Worm (Caenorhabditis elegans): ENCODE results near the gene C07G1.15.

The C07G1.15 gene

ce11 chrIV:8136548-8136947, 33.2 kb upstream of the C07G1.15 start:
- TF ChIP-seq eyg-1 (tag; optimal IDR thresholded peaks at IDR 0.05): no peak
- TF ChIP-seq nfya-1 (tag; optimal IDR thresholded peaks at IDR 0.05): no peak
- no peak for TF ChIP-seq K09A11.1 (tag; optimal IDR thresholded peaks at IDR 0.05; ENCODE audit: insufficient read depth)
- TF ChIP-seq fkh-10 (GFP tag; optimal IDR thresholded peaks at IDR 0.05): no peak
- TF ChIP-seq ceh-24 (tag; optimal IDR thresholded peaks at IDR 0.05): no peak
- TF ChIP-seq che-1 (tag; optimal IDR thresholded peaks at IDR 0.05): no peak
- TF ChIP-seq dmd-4 (tag; optimal IDR thresholded peaks at IDR 0.05; ENCODE audit: borderline replicate concordance): no peak
- TF ChIP-seq dve-1 (tag; optimal IDR thresholded peaks at IDR 0.05): no peak
- no peak for TF ChIP-seq unc-3 (GFP tag; conservative IDR thresholded peaks at IDR 0.05)
- TF ChIP-seq unc-3 (tag; optimal IDR thresholded peaks at IDR 0.05): no peak
- TF ChIP-seq pha-2 (tag; optimal IDR thresholded peaks at IDR 0.05): no peak
- TF ChIP-seq ceh-9 (tag; optimal IDR thresholded peaks at IDR 0.05): no peak
- TF ChIP-seq zip-5 (tag; optimal IDR thresholded peaks at IDR 0.05): no peak
- TF ChIP-seq npax-4 (tag; optimal IDR thresholded peaks at IDR 0.05): no peak

DNA sequence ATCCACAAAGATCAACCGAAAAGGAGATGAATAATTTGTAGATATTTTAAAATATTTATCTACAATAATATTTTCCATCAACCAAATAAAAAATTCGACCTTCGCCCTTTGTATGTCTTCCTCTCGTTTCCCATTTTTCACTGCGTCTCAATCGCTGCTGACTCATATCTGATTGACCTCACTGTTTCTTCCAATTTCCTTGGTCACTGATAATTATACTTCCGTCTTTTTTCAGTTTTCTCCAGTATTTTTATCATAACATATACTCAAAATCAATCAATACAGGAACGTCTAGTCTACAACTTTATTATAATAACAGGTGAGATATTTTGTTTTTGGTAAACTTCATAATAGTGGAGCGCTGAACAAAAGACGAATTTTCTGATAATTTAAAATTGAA, 30.8 kb upstream of the C07G1.15 start, which contains the start of gene pmk-3:
TSS of gene pmk-3 (plus strand) at position 236 of the 400 bp plus-strand sequence.
- TF ChIP-seq hlh-13 (GFP tag; optimal IDR thresholded peaks at IDR 0.05) (no peak), fkh-10 (GFP tag; optimal IDR thresholded peaks at IDR 0.05) (no peak), unc-3 (GFP tag; conservative IDR thresholded peaks at IDR 0.05) (no peak), unc-3 (tag; optimal IDR thresholded peaks at IDR 0.05) (no peak), hlh-30 (tag; optimal IDR thresholded peaks at IDR 0.05; ENCODE audit: insufficient read depth) (no peak), hlh-15 (tag; optimal IDR thresholded peaks at IDR 0.05) (no peak), sdc-2 (tag; optimal IDR thresholded peaks at IDR 0.05) (no peak), ceh-22 (tag; optimal IDR thresholded peaks at IDR 0.05) (no peak), ttx-3 (tag; optimal IDR thresholded peaks at IDR 0.05) (no peak), dve-1 (tag; optimal IDR thresholded peaks at IDR 0.05) (no peak), ama-1 (optimal IDR thresholded peaks at IDR 0.05) (no peak), odd-2 (tag; optimal IDR thresholded peaks at IDR 0.05) (no peak), ceh-48 (tag; optimal IDR thresholded peaks at IDR 0.05) (no peak), rnt-1 (tag; optimal IDR thresholded peaks at IDR 0.05) (no peak), lim-6 (tag; optimal IDR thresholded peaks at IDR 0.05) (no peak), ceh-45 (GFP tag; IDR thresholded peaks at IDR 0.05) (no peak), ahr-1 (tag; optimal IDR thresholded peaks at IDR 0.05) (no peak), pros-1 (tag; optimal IDR thresholded peaks at IDR 0.05) (no peak)

DNA sequence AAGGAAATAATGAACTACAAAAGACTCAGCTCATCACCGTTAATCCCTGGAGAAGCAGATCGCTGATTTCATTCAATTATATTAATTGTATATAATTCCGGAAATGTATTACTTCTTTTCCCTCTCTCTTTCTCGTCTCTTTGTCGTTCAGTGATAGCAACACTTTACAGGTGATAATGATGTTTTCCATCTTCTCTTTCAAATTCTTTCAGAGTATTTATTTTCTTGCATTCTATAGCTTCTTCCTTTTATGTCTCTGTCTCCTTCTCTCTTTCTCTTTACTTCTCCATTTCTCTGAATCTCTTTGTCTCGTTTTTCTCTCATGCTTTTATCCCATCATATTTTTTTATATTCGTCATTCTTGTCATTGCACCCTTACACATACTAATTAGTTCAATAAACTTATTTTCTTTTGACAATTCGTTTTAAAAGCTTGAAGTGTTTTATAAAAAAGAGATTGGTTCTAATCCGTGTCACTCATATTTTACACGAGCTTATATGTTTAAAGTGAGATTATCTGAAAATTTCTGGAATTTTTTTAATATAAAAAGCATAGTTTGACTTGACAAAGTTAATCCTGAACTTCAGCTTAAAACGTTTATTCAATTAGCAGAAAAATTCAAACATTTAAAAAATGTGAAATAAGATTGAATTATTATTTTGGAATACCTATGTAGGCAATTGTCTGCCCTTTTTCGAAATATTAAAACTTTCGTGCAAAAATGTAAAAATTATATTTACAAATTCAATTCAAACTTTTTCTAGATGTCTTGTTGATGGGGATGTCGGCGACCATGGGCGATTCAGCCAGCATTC, 26.8 kb upstream of the C07G1.15 start, which contains the start of gene pmk-2:
TSS of gene pmk-2 (plus strand) at position 766 of the 816 bp plus-strand sequence.
- TF ChIP-seq ceh-18 (tag; optimal IDR thresholded peaks at IDR 0.05): no peak
- no peak for TF ChIP-seq pat-9 (tag; optimal IDR thresholded peaks at IDR 0.05)
- peak; percentile 6 for TF ChIP-seq ceh-14 (tag; optimal IDR thresholded peaks at IDR 0.05)
- TF ChIP-seq hlh-8 (tag; optimal IDR thresholded peaks at IDR 0.05): no peak
- TF ChIP-seq pag-3 (tag; optimal IDR thresholded peaks at IDR 0.05; ENCODE audit: borderline replicate concordance): no peak
- TF ChIP-seq pha-4 (tag; optimal IDR thresholded peaks at IDR 0.05): no peak
- no peak for TF ChIP-seq nhr-11 (tag; optimal IDR thresholded peaks at IDR 0.05)
- TF ChIP-seq unc-42 (tag; optimal IDR thresholded peaks at IDR 0.05): peak; percentile 49
- TF ChIP-seq fax-1 (tag; optimal IDR thresholded peaks at IDR 0.05): no peak
- no peak for TF ChIP-seq ceh-48 (tag; optimal IDR thresholded peaks at IDR 0.05)
- no peak for TF ChIP-seq elt-4 (tag; optimal IDR thresholded peaks at IDR 0.05)
- TF ChIP-seq mec-3 (tag; optimal IDR thresholded peaks at IDR 0.05; ENCODE audit: borderline replicate concordance): no peak
- TF ChIP-seq hlh-15 (tag; optimal IDR thresholded peaks at IDR 0.05): no peak
